Worm (Caenorhabditis elegans) whole organism, L2 larva: ENCODE results near the gene math-10.

Experiments
- C34F6.9 ChIP-seq: fragments of 150-350 bp; optimal IDR thresholded peaks from 2 replicates; lab custom pipeline; 2014; ENCODE audit warnings: missing biosample characterization, missing genetic modification characterization
- F13H6.1 ChIP-seq: sonication (generic microtip); optimal IDR thresholded peaks from 2 replicates; lab custom pipeline; 2016; ENCODE audit warnings: missing genetic modification characterization, missing compliant biosample characterization
- Y55F3AM.14 ChIP-seq: fragments of 200-800 bp; sonication (Bioruptor generic); optimal IDR thresholded peaks from 2 replicates; lab custom pipeline; 2018; ENCODE audit warnings: mild to moderate bottlenecking, missing genetic modification characterization, missing compliant biosample characterization
- alr-1 ChIP-seq: fragments of 150-350 bp; optimal IDR thresholded peaks from 2 replicates; lab custom pipeline; 2014; ENCODE audit warnings: missing biosample characterization, missing genetic modification characterization
- aly-2 ChIP-seq: fragments of 150-350 bp; optimal IDR thresholded peaks from 2 replicates; lab custom pipeline; 2014; ENCODE audit warnings: missing biosample characterization, missing genetic modification characterization
- ama-1 ChIP-seq: fragments of 150-350 bp; optimal IDR thresholded peaks from 2 replicates; lab custom pipeline; 2018; ENCODE audit warnings: inconsistent platforms
- blmp-1 ChIP-seq: sonication (generic microtip); optimal IDR thresholded peaks from 2 replicates; lab custom pipeline; 2017; ENCODE audit warnings: missing genetic modification characterization, mild to moderate bottlenecking, missing compliant biosample characterization, antibody characterized with exemption, moderate library complexity; ENCODE audit not compliant: insufficient read depth
- ceh-16 ChIP-seq: fragments of 150-350 bp; optimal IDR thresholded peaks from 2 replicates; lab custom pipeline; 2014; ENCODE audit warnings: missing biosample characterization, missing genetic modification characterization
- ceh-82 ChIP-seq: fragments of 150-350 bp; optimal IDR thresholded peaks from 2 replicates; lab custom pipeline; 2014; ENCODE audit warnings: missing biosample characterization, missing genetic modification characterization
- crh-2 ChIP-seq: sonication (generic microtip); optimal IDR thresholded peaks from 2 replicates; lab custom pipeline; 2017; ENCODE audit warnings: missing biosample characterization, missing genetic modification characterization
- dmd-4 ChIP-seq: sonication (generic microtip); optimal IDR thresholded peaks from 2 replicates; lab custom pipeline; 2017; ENCODE audit warnings: missing biosample characterization, missing genetic modification characterization
- egl-27 ChIP-seq: sonication (generic microtip); optimal IDR thresholded peaks from 3 replicates; lab custom pipeline; 2017; ENCODE audit warnings: missing biosample characterization, missing genetic modification reagents, missing genetic modification characterization
- elt-1 ChIP-seq: fragments of 150-350 bp; optimal IDR thresholded peaks from 2 replicates; lab custom pipeline; 2014; ENCODE audit warnings: missing biosample characterization, missing genetic modification characterization
- fos-1 ChIP-seq: fragments of 150-350 bp; optimal IDR thresholded peaks from 2 replicates; lab custom pipeline; 2014; ENCODE audit warnings: missing biosample characterization, missing genetic modification characterization
- gmeb-1 ChIP-seq: fragments of 150-350 bp; optimal IDR thresholded peaks from 2 replicates; lab custom pipeline; 2014; ENCODE audit warnings: missing biosample characterization, missing genetic modification characterization
- lin-13 ChIP-seq: fragments of 150-350 bp; optimal IDR thresholded peaks from 2 replicates; lab custom pipeline; 2014; ENCODE audit warnings: missing biosample characterization, missing genetic modification reagents, missing genetic modification characterization
- lin-39 ChIP-seq: fragments of 150-350 bp; optimal IDR thresholded peaks from 2 replicates; lab custom pipeline; 2014; ENCODE audit warnings: missing biosample characterization, missing genetic modification reagents, missing genetic modification characterization
- mab-5 ChIP-seq: fragments of 150-350 bp; optimal IDR thresholded peaks from 2 replicates; lab custom pipeline; 2014; ENCODE audit warnings: missing biosample characterization, missing genetic modification characterization
- mdl-1 ChIP-seq, 2 experiments: fragments of 150-350 bp in 1 of 2; sonication (generic microtip) in 1 of 2; optimal IDR thresholded peaks; 2 replicates each; lab custom pipeline; 2017; ENCODE audit warnings: missing biosample characterization in 2 of 2, missing genetic modification characterization in 2 of 2
- nhr-10 ChIP-seq: sonication (generic microtip); optimal IDR thresholded peaks from 2 replicates; lab custom pipeline; 2017; ENCODE audit warnings: missing biosample characterization, missing genetic modification characterization
- nhr-11 ChIP-seq: fragments of 150-350 bp; optimal IDR thresholded peaks from 2 replicates; lab custom pipeline; 2014; ENCODE audit warnings: missing biosample characterization, missing genetic modification characterization
- nhr-12 ChIP-seq: fragments of 150-350 bp; optimal IDR thresholded peaks from 2 replicates; lab custom pipeline; 2014; ENCODE audit warnings: missing biosample characterization, missing genetic modification characterization
- nhr-129 ChIP-seq: fragments of 150-350 bp; optimal IDR thresholded peaks from 2 replicates; lab custom pipeline; 2014; ENCODE audit warnings: missing biosample characterization, missing genetic modification characterization
- nhr-21 ChIP-seq: fragments of 150-350 bp; optimal IDR thresholded peaks from 2 replicates; lab custom pipeline; 2014; ENCODE audit warnings: missing biosample characterization, missing genetic modification characterization
- nhr-77 ChIP-seq: fragments of 150-350 bp; optimal IDR thresholded peaks from 2 replicates; lab custom pipeline; 2014; ENCODE audit warnings: missing biosample characterization, missing genetic modification characterization
- peb-1 ChIP-seq: fragments of 150-350 bp; optimal IDR thresholded peaks from 2 replicates; lab custom pipeline; 2014; ENCODE audit warnings: missing biosample characterization, missing genetic modification characterization
- skn-1 ChIP-seq: sonication (generic microtip); optimal IDR thresholded peaks from 2 replicates; lab custom pipeline; 2017; ENCODE audit warnings: missing biosample characterization, missing genetic modification characterization
- sma-3 ChIP-seq: sonication (generic microtip); optimal IDR thresholded peaks from 2 replicates; lab custom pipeline; 2016; ENCODE audit warnings: missing genetic modification reagents, missing genetic modification characterization, missing compliant biosample characterization
- sma-9 ChIP-seq, 2 experiments: fragments of 150-350 bp in 1 of 2; sonication (generic microtip) in 1 of 2; optimal IDR thresholded peaks; 2 replicates each; lab custom pipeline; 2014 to 2016; ENCODE audit warnings: missing genetic modification characterization in 2 of 2, mild to moderate bottlenecking in 1 of 2, missing biosample characterization in 1 of 2, missing compliant biosample characterization in 1 of 2, missing genetic modification reagents in 1 of 2, moderate library complexity in 1 of 2
- snpc-4 ChIP-seq: fragments of 150-350 bp; optimal IDR thresholded peaks from 2 replicates; lab custom pipeline; 2014; ENCODE audit warnings: missing biosample characterization, missing genetic modification characterization
- unc-39 ChIP-seq: fragments of 150-350 bp; optimal IDR thresholded peaks from 2 replicates; lab custom pipeline; 2014; ENCODE audit warnings: missing biosample characterization, missing genetic modification characterization
- unc-55 ChIP-seq: fragments of 150-350 bp; sonication (generic microtip); optimal IDR thresholded peaks from 3 replicates; lab custom pipeline; 2014; ENCODE audit warnings: missing biosample characterization, missing genetic modification reagents, missing genetic modification characterization
- unc-62 ChIP-seq: fragments of 150-350 bp; optimal IDR thresholded peaks from 2 replicates; lab custom pipeline; 2014; ENCODE audit warnings: missing biosample characterization, missing genetic modification reagents, missing genetic modification characterization
- zag-1 ChIP-seq: fragments of 150-350 bp; optimal IDR thresholded peaks from 2 replicates; lab custom pipeline; 2014; ENCODE audit warnings: missing biosample characterization, missing genetic modification characterization
- ztf-1 ChIP-seq: fragments of 200-800 bp; sonication (Bioruptor generic); conservative IDR thresholded peaks from 2 replicates; pipeline ENCODE4 v1.3.6; 2022; ENCODE audit warnings: missing genetic modification characterization, missing compliant biosample characterization
- ztf-11 ChIP-seq: sonication (generic microtip); optimal IDR thresholded peaks from 2 replicates; lab custom pipeline; 2017; ENCODE audit warnings: missing biosample characterization, missing genetic modification characterization
- ztf-4 ChIP-seq: fragments of 150-350 bp; optimal IDR thresholded peaks from 2 replicates; lab custom pipeline; 2014; ENCODE audit warnings: missing biosample characterization, missing genetic modification characterization

math-10 gene

DNA sequence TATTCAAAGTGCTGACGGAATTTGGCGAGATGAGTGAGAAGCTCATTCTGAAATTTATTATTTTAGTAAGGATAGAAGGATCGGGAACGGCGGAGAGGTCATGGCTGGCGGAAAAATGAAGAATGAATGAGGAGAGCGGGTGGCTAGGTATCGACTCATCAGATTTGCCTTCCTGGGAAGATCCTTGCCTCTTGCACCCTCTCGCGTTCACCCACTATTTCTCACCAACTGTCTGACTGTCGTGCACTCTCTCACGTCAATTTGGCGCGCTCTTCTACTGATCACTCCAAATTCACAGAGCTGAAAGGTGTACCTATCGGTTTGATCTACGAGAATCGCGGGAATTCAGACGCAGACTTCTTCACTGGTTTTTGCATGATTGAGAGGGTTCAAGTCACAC, 23.2 kb upstream of the math-10 start, which contains the start of gene fbxb-97:
Gene fbxb-97 (minus strand): TSS at position 53 of the 400 bp plus-strand sequence.
- no peak for TF ChIP-seq unc-62 (GFP tag; lab: Kevin White, UChicago)
- TF ChIP-seq elt-1 (tag; lab: Kevin White, UChicago) = no peak
- no peak for TF ChIP-seq zag-1 (tag; lab: Kevin White, UChicago)
- TF ChIP-seq C34F6.9 = no peak
- TF ChIP-seq aly-2 (tag; lab: Kevin White, UChicago) = no peak
- no peak for TF ChIP-seq lin-13
- no peak for TF ChIP-seq ztf-11 (tag; lab: Kevin White, UChicago)
- no peak for TF ChIP-seq nhr-12 (tag; lab: Kevin White, UChicago)
- no peak for TF ChIP-seq mab-5 (tag; lab: Kevin White, UChicago)
- TF ChIP-seq alr-1 = no peak
- no peak for TF ChIP-seq sma-3 (GFP tag; lab: Kevin White, UChicago)
- no peak for TF ChIP-seq egl-27
- no peak for TF ChIP-seq nhr-129 (tag; lab: Kevin White, UChicago)
- no peak for TF ChIP-seq nhr-77 (tag; lab: Kevin White, UChicago)
- no peak for TF ChIP-seq skn-1 (tag; lab: Kevin White, UChicago)
- TF ChIP-seq ztf-4 = no peak
- no peak for TF ChIP-seq snpc-4 (tag; lab: Kevin White, UChicago)
- TF ChIP-seq unc-55 (GFP tag; lab: Kevin White, UChicago) = no peak
- no peak for TF ChIP-seq peb-1
- TF ChIP-seq fos-1 (tag; lab: Kevin White, UChicago) = no peak

DNA sequence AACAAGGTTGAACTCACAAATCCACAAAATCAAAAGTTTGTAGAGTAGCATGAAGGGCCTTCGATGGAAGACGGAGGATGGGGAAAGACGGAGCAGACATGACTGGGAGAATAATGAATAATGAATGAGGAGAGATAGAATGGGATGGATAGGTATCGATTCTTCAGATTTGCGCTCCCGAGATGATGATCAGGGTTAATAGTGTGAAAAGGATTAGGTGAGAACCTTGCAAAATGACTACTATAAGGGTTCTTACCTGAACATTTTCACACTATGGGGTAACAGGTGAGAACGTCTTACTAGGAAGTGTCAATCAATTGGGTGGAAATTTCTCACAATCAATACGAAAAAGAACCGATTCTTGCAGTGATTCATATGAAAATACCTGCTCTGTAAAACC, 21.0 kb upstream of the math-10 start, which contains the start of gene fbxb-96:
Gene fbxb-96 (minus strand): TSS at position 101 of the 400 bp plus-strand sequence.
- no peak for TF ChIP-seq dmd-4 (tag; lab: Kevin White, UChicago)
- no peak for TF ChIP-seq alr-1
- no peak for TF ChIP-seq ama-1 (lab: Kevin White, UChicago)
- no peak for TF ChIP-seq ztf-4
- TF ChIP-seq ztf-11 (tag; lab: Kevin White, UChicago) = no peak
- TF ChIP-seq aly-2 (tag; lab: Kevin White, UChicago) = no peak
- TF ChIP-seq, all 48 proteins: peak for 0

DNA sequence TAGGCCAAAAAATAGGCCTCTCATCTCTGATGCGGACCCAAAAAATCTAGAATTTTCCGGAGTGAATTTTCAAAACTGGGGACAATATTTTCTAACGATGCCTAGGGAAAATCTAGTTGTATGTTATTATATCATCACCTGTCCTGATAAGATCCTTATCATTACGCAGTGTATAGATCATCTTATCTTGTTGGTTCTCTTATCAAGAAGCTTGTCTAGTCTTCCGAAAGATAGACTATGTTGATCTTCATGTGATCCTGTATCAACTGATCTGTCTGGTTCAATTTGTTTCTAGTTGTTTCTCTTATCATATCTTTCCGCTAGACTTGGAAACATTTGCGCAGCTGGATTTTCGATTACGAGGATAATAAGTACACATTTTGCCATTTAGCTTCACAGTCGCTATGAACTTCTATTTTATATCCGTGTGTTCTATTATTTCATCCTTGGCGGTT, 20.5 kb upstream of the math-10 start, which contains the start of gene C52E2.3:
Gene C52E2.3 (plus strand): TSS at position 405 of the 455 bp plus-strand sequence.
- TF ChIP-seq unc-55 (GFP tag; lab: Kevin White, UChicago) (no peak), gmeb-1 (tag; lab: Kevin White, UChicago) (no peak), ceh-82 (no peak), elt-1 (tag; lab: Kevin White, UChicago) (no peak), mdl-1 (tag; optimal IDR thresholded peaks at IDR 0.05; lab: Kevin White, UChicago) (no peak), ama-1 (lab: Kevin White, UChicago) (no peak), skn-1 (tag; lab: Kevin White, UChicago) (no peak), nhr-10 (tag; lab: Kevin White, UChicago) (no peak), nhr-11 (tag; lab: Kevin White, UChicago) (no peak), Y55F3AM.14 (no peak)

DNA sequence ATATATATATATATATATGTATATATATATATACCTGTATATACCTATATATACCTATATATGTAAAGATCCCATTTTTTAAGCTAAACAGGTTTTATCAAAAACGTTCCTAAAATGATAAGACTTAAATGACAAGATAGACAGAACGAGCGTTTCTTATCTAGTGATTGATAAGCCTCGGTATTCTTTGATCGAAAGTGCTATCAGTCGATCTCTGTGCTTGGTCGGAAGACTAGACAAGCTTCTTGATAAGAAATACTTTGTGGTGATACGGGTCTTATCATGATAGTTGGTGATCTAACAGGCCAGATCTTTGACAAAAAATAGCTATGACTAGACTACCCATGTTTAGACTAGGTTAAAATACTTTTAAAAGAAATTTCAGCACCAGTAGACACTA, 19.6 kb upstream of the math-10 start:
- peak; percentile 36 for TF ChIP-seq crh-2 (tag; lab: Kevin White, UChicago)
- peak; percentile 57 for TF ChIP-seq sma-3 (GFP tag; lab: Kevin White, UChicago)
- no peak for TF ChIP-seq Y55F3AM.14
- TF ChIP-seq sma-9 (GFP tag; optimal IDR thresholded peaks at IDR 0.05; lab: Kevin White, UChicago) = peak; percentile 91
- TF ChIP-seq sma-9 (tag; optimal IDR thresholded peaks at IDR 0.05; lab: Kevin White, UChicago) = no peak
- TF ChIP-seq lin-39 = no peak
- TF ChIP-seq skn-1 (tag; lab: Kevin White, UChicago) = no peak
- TF ChIP-seq ceh-16 (tag; lab: Kevin White, UChicago) = no peak
- peak; percentile 32 for TF ChIP-seq F13H6.1
- TF ChIP-seq unc-39 (tag; lab: Kevin White, UChicago) = no peak
- TF ChIP-seq nhr-21 (tag; lab: Kevin White, UChicago) = peak; percentile 22
- peak; percentile 25 for TF ChIP-seq gmeb-1 (tag; lab: Kevin White, UChicago)
- TF ChIP-seq egl-27 = peak; percentile 83
- no peak for TF ChIP-seq blmp-1 (tag; lab: Kevin White, UChicago)
- peak; percentile 97 for TF ChIP-seq fos-1 (tag; lab: Kevin White, UChicago)
- no peak for TF ChIP-seq mdl-1 (tag; optimal IDR thresholded peaks at IDR 0.05; lab: Kevin White, UChicago)
- TF ChIP-seq snpc-4 (tag; lab: Kevin White, UChicago) = no peak
- no peak for TF ChIP-seq ceh-82
- TF ChIP-seq ztf-1 (GFP tag; lab: Robert Waterston, UW) = no peak
